Fruit fly (Drosophila melanogaster) whole organism: ENCODE data around the gene CG33934.

Experiments used
- CG8478 ChIP-seq: fragments of >200 bp; optimal IDR thresholded peaks from 2 replicates; lab custom pipeline; 2018; ENCODE audit warnings: inconsistent platforms
- Dll ChIP-seq: fragments of >200 bp; optimal IDR thresholded peaks from 2 replicates; lab custom pipeline; 2017
- EcR ChIP-seq, 2 experiments: fragments of >200 bp; optimal IDR thresholded peaks; 2 replicates each; lab custom pipeline; 2017; ENCODE audit warnings: missing biosample characterization in 2 of 2, missing genetic modification characterization in 2 of 2, missing genetic modification reagents in 2 of 2
- pan ChIP-seq: fragments of >200 bp; optimal IDR thresholded peaks from 2 replicates; lab custom pipeline; 2017
- psq ChIP-seq: fragments of >200 bp; optimal IDR thresholded peaks from 2 replicates; lab custom pipeline; 2017
- usp ChIP-seq: fragments of >200 bp; optimal IDR thresholded peaks from 2 replicates; lab custom pipeline; 2017; ENCODE audit warnings: missing biosample characterization, missing genetic modification characterization, mixed read lengths

DNA sequence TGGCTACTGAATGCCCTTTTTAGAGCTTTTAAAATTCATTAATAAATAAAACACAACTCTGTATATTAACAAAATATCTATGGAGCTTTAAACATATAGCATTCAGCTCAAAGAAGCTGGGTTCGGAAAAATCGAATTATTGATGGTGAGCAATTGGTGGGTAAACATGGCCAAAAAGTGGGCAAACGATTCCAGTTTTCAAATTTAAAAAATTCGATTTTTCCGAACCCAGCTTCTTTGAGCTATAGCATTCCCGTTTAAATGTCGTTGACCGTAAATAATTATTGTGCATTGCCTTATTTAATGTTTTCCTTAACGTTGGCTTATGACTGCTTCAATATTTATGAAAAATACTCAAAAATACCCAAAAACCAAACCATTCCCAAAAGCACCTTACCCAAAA is 41.0 kb upstream of the CG33934 start:
- TF ChIP-seq Dll (lab: Kevin White, UChicago), result no peak
- TF ChIP-seq psq (lab: Kevin White, UChicago), result no peak
- TF ChIP-seq EcR (GFP tag; optimal IDR thresholded peaks at IDR 0.05; lab: Kevin White, UChicago), result no peak
- no peak for TF ChIP-seq pan (lab: Kevin White, UChicago)
- TF ChIP-seq CG8478, result no peak
- no peak for TF ChIP-seq usp (GFP tag; lab: Kevin White, UChicago)
